Fruit fly (Drosophila melanogaster) whole organism, embryonic: ENCODE results near the gene mld.

ENCODE experiments used
- Antp ChIP-seq: fragments of 200-800 bp; sonication (Bioruptor generic); optimal IDR thresholded peaks from 3 replicates; lab custom pipeline; 2016; ENCODE audit warnings: missing biosample characterization, missing genetic modification characterization
- CG10654 ChIP-seq: fragments of 200-800 bp; sonication (Bioruptor generic); optimal IDR thresholded peaks from 2 replicates; lab custom pipeline; 2016; ENCODE audit warnings: missing biosample characterization, missing genetic modification characterization
- CG11504 ChIP-seq: fragments of 200-800 bp; sonication (Bioruptor generic); optimal IDR thresholded peaks from 3 replicates; lab custom pipeline; 2019; ENCODE audit warnings: missing biosample characterization, mild to moderate bottlenecking, missing genetic modification characterization, moderate library complexity
- CG11560 ChIP-seq: fragments of 200-800 bp; sonication (Bioruptor generic); IDR thresholded peaks from 3 replicates; pipeline ENCODE4 v1.3.6; 2022; ENCODE audit warnings: missing biosample characterization, missing genetic modification characterization
- CG12299 ChIP-seq: fragments of 200-800 bp; sonication (Bioruptor generic); optimal IDR thresholded peaks from 2 replicates; lab custom pipeline; 2018; ENCODE audit warnings: missing biosample characterization, mild to moderate bottlenecking, missing genetic modification characterization
- CG1233 ChIP-seq: fragments of 200-800 bp; sonication (Bioruptor generic); optimal IDR thresholded peaks from 4 replicates; lab custom pipeline; 2018; ENCODE audit warnings: missing biosample characterization, mild to moderate bottlenecking, missing genetic modification characterization
- CG13894 ChIP-seq: fragments of 200-800 bp; sonication (Bioruptor generic); optimal IDR thresholded peaks from 3 replicates; lab custom pipeline; 2018; ENCODE audit warnings: missing biosample characterization, mild to moderate bottlenecking, missing genetic modification characterization, moderate library complexity
- CG1602 ChIP-seq: fragments of 200-800 bp; sonication (Bioruptor generic); optimal IDR thresholded peaks from 3 replicates; lab custom pipeline; 2016; ENCODE audit warnings: missing biosample characterization, missing genetic modification characterization
- CG18476 ChIP-seq: fragments of 200-800 bp; sonication (Bioruptor generic); optimal IDR thresholded peaks from 2 replicates; lab custom pipeline; 2016; ENCODE audit warnings: missing biosample characterization, mild to moderate bottlenecking, missing genetic modification characterization
- CG18619 ChIP-seq: fragments of 200-800 bp; sonication (Bioruptor generic); optimal IDR thresholded peaks from 3 replicates; lab custom pipeline; 2017; ENCODE audit warnings: missing biosample characterization, mild to moderate bottlenecking, missing genetic modification characterization
- CG2120 ChIP-seq: fragments of 200-800 bp; sonication (Bioruptor generic); optimal IDR thresholded peaks from 3 replicates; lab custom pipeline; 2016; ENCODE audit warnings: missing biosample characterization, missing genetic modification characterization
- CG2889 ChIP-seq: fragments of 200-800 bp; sonication (Bioruptor generic); IDR thresholded peaks from 3 replicates; pipeline ENCODE4 v1.3.6; 2022; ENCODE audit warnings: missing biosample characterization, missing genetic modification characterization
- CG31388 ChIP-seq: fragments of 200-800 bp; sonication (Bioruptor generic); optimal IDR thresholded peaks from 2 replicates; lab custom pipeline; 2016; ENCODE audit warnings: missing biosample characterization, missing genetic modification characterization
- CG32772 ChIP-seq: fragments of 200-800 bp; sonication (Bioruptor generic); IDR thresholded peaks from 2 replicates; pipeline ENCODE4 v1.3.6; 2022; ENCODE audit warnings: missing biosample characterization, missing genetic modification characterization
- CG34224 ChIP-seq: fragments of 200-800 bp; sonication (Bioruptor generic); IDR thresholded peaks from 3 replicates; pipeline ENCODE4 v1.3.6; 2022; ENCODE audit warnings: missing biosample characterization, missing genetic modification characterization; ENCODE audit not compliant: partially characterized antibody
- CG4617 ChIP-seq: fragments of 200-800 bp; sonication (Bioruptor generic); optimal IDR thresholded peaks from 3 replicates; lab custom pipeline; 2016; ENCODE audit warnings: missing biosample characterization, missing genetic modification characterization, borderline replicate concordance
- CG5180 ChIP-seq: fragments of 200-800 bp; sonication (Bioruptor generic); optimal IDR thresholded peaks from 3 replicates; lab custom pipeline; 2017; ENCODE audit warnings: missing biosample characterization, missing genetic modification characterization, mild to moderate bottlenecking, moderate library complexity, missing genetic modification reagents
- CG8359 ChIP-seq: fragments of 200-800 bp; sonication (Bioruptor generic); optimal IDR thresholded peaks from 2 replicates; lab custom pipeline; 2017; ENCODE audit warnings: missing biosample characterization, mild to moderate bottlenecking, missing genetic modification characterization, borderline replicate concordance
- CG8944 ChIP-seq: fragments of 200-800 bp; sonication (Bioruptor generic); optimal IDR thresholded peaks from 3 replicates; lab custom pipeline; 2016; ENCODE audit warnings: missing biosample characterization, missing genetic modification characterization
- CG9727 ChIP-seq: fragments of 200-800 bp; sonication (Bioruptor generic); optimal IDR thresholded peaks from 3 replicates; lab custom pipeline; 2017; ENCODE audit warnings: missing biosample characterization, mild to moderate bottlenecking, missing genetic modification characterization
- CG9876 ChIP-seq: fragments of 200-800 bp; sonication (Bioruptor generic); optimal IDR thresholded peaks from 2 replicates; lab custom pipeline; 2016; ENCODE audit warnings: missing biosample characterization, missing genetic modification characterization
- Dek ChIP-seq: fragments of 200-800 bp; sonication (Bioruptor generic); optimal IDR thresholded peaks from 3 replicates; lab custom pipeline; 2019; ENCODE audit warnings: missing biosample characterization, mild to moderate bottlenecking, missing genetic modification characterization, moderate library complexity
- Hmx ChIP-seq: fragments of 200-800 bp; sonication (Bioruptor generic); optimal IDR thresholded peaks from 2 replicates; lab custom pipeline; 2016; ENCODE audit warnings: missing biosample characterization, missing genetic modification characterization
- Hr51 ChIP-seq, 2 experiments: fragments of 200-800 bp; sonication (Bioruptor generic); optimal IDR thresholded peaks; 2 replicates in 1 of 2; 3 replicates in 1 of 2; lab custom pipeline; 2016 to 2018; ENCODE audit warnings: missing biosample characterization in 2 of 2, missing genetic modification characterization in 2 of 2, mild to moderate bottlenecking in 1 of 2, moderate library complexity in 1 of 2
- MBD-R2 ChIP-seq: fragments of 200-800 bp; sonication (Bioruptor generic); IDR thresholded peaks from 2 replicates; pipeline ENCODE4 v1.3.6; 2022; ENCODE audit warnings: missing biosample characterization, missing genetic modification characterization
- Med ChIP-seq: fragments of 200-800 bp; sonication (Bioruptor generic); peaks from one replicate; lab custom pipeline; 2016; ENCODE audit warnings: missing biosample characterization, missing genetic modification characterization, mild to moderate bottlenecking, inconsistent platforms, moderate library complexity
- NC2β ChIP-seq: fragments of 200-800 bp; sonication (Bioruptor generic); optimal IDR thresholded peaks from 2 replicates; lab custom pipeline; 2016; ENCODE audit warnings: missing biosample characterization, missing genetic modification characterization
- Optix ChIP-seq: fragments of 200-800 bp; sonication (Bioruptor generic); IDR thresholded peaks from 3 replicates; pipeline ENCODE4 v1.3.6; 2022; ENCODE audit warnings: missing biosample characterization, missing genetic modification characterization
- Side ChIP-seq: fragments of 200-800 bp; sonication (Bioruptor generic); optimal IDR thresholded peaks from 2 replicates; lab custom pipeline; 2016; ENCODE audit warnings: missing biosample characterization, missing genetic modification characterization
- Six4 ChIP-seq: fragments of 200-800 bp; sonication (Bioruptor generic); optimal IDR thresholded peaks from 2 replicates; lab custom pipeline; 2016; ENCODE audit warnings: missing biosample characterization, missing genetic modification characterization
- Sox102F ChIP-seq: fragments of 200-800 bp; sonication (Bioruptor generic); optimal IDR thresholded peaks from 2 replicates; lab custom pipeline; 2018; ENCODE audit warnings: missing biosample characterization, mild to moderate bottlenecking, missing genetic modification characterization, moderate library complexity
- Stat92E ChIP-seq, 3 experiments: fragments of >200 bp in 2 of 3; fragments of 200-800 bp in 1 of 3; sonication (Bioruptor generic) in 1 of 3; optimal IDR thresholded peaks; 2 replicates each; lab custom pipeline; 2017 to 2019; ENCODE audit warnings: missing biosample characterization in 3 of 3, missing genetic modification characterization in 3 of 3, mild to moderate bottlenecking in 1 of 3, moderate library complexity in 1 of 3
- Tbp ChIP-seq: fragments of >200 bp; optimal IDR thresholded peaks from 2 replicates; lab custom pipeline; 2018; ENCODE audit warnings: missing biosample characterization, missing genetic modification characterization
- al ChIP-seq: fragments of 200-800 bp; sonication (Bioruptor generic); IDR thresholded peaks from 2 replicates; pipeline ENCODE4 v1.3.6; 2022; ENCODE audit warnings: missing biosample characterization, missing genetic modification characterization
- ase ChIP-seq: fragments of 200-800 bp; sonication (Bioruptor generic); IDR thresholded peaks from 3 replicates; pipeline ENCODE4 v1.3.6; 2022; ENCODE audit warnings: missing biosample characterization, missing genetic modification characterization
- cato ChIP-seq: fragments of 200-800 bp; sonication (Bioruptor generic); optimal IDR thresholded peaks from 2 replicates; lab custom pipeline; 2016; ENCODE audit warnings: missing biosample characterization, missing genetic modification characterization, borderline replicate concordance
- da ChIP-seq: fragments of 200-800 bp; sonication (Bioruptor generic); optimal IDR thresholded peaks from 2 replicates; lab custom pipeline; 2016; ENCODE audit warnings: missing biosample characterization, missing genetic modification characterization
- esg ChIP-seq: fragments of 200-800 bp; sonication (Bioruptor generic); conservative IDR thresholded peaks from 2 replicates; pipeline ENCODE4 v1.3.6; 2022; ENCODE audit warnings: missing biosample characterization, missing genetic modification characterization
- ham ChIP-seq: fragments of 200-800 bp; sonication (Bioruptor generic); IDR thresholded peaks from 2 replicates; pipeline ENCODE4 v1.3.6; 2022; ENCODE audit warnings: missing biosample characterization, missing genetic modification characterization
- lilli ChIP-seq: fragments of 200-800 bp; sonication (Bioruptor generic); optimal IDR thresholded peaks from 3 replicates; lab custom pipeline; 2016; ENCODE audit warnings: missing biosample characterization, missing genetic modification characterization
- lmd ChIP-seq: fragments of 200-800 bp; sonication (Bioruptor generic); IDR thresholded peaks from 2 replicates; pipeline ENCODE4 v1.3.6; 2022; ENCODE audit warnings: missing biosample characterization, missing genetic modification characterization
- nau ChIP-seq: fragments of 200-800 bp; sonication (Bioruptor generic); optimal IDR thresholded peaks from 3 replicates; lab custom pipeline; 2017; ENCODE audit warnings: missing biosample characterization, mild to moderate bottlenecking, missing genetic modification characterization, missing genetic modification reagents
- odd ChIP-seq: fragments of 200-800 bp; sonication (Bioruptor generic); optimal IDR thresholded peaks from 2 replicates; lab custom pipeline; 2017; ENCODE audit warnings: missing biosample characterization, mild to moderate bottlenecking, missing genetic modification characterization
- pfk ChIP-seq: fragments of 200-800 bp; sonication (Bioruptor generic); optimal IDR thresholded peaks from 2 replicates; lab custom pipeline; 2018; ENCODE audit warnings: missing biosample characterization, mild to moderate bottlenecking, missing genetic modification characterization, moderate library complexity
- pho ChIP-seq: fragments of 200-800 bp; sonication (Bioruptor generic); optimal IDR thresholded peaks from 2 replicates; lab custom pipeline; 2016; ENCODE audit warnings: missing biosample characterization, missing genetic modification characterization
- ro ChIP-seq: fragments of 200-800 bp; sonication (Bioruptor generic); IDR thresholded peaks from 2 replicates; pipeline ENCODE4 v1.3.6; 2022; ENCODE audit warnings: missing biosample characterization, missing genetic modification characterization
- salm ChIP-seq: fragments of 200-800 bp; sonication (Bioruptor generic); optimal IDR thresholded peaks from 2 replicates; lab custom pipeline; 2018; ENCODE audit warnings: missing biosample characterization, mild to moderate bottlenecking, missing genetic modification characterization
- sima ChIP-seq: fragments of 200-800 bp; sonication (Bioruptor generic); optimal IDR thresholded peaks from 2 replicates; lab custom pipeline; 2016; ENCODE audit warnings: missing biosample characterization, missing genetic modification characterization
- slp2 ChIP-seq: fragments of 200-800 bp; sonication (Bioruptor generic); optimal IDR thresholded peaks from 2 replicates; lab custom pipeline; 2016; ENCODE audit warnings: missing biosample characterization, missing genetic modification characterization
- sr ChIP-seq: fragments of 200-800 bp; sonication (Bioruptor generic); IDR thresholded peaks from 3 replicates; pipeline ENCODE4 v1.3.6; 2022; ENCODE audit warnings: missing biosample characterization, missing genetic modification characterization
- ssp ChIP-seq: fragments of 200-800 bp; sonication (Bioruptor generic); IDR thresholded peaks from 2 replicates; pipeline ENCODE4 v1.3.6; 2022; ENCODE audit warnings: missing biosample characterization, missing genetic modification characterization
- z ChIP-seq: fragments of 200-800 bp; sonication (Bioruptor generic); IDR thresholded peaks from 3 replicates; pipeline ENCODE4 v1.3.6; 2022; ENCODE audit warnings: missing biosample characterization, missing genetic modification characterization
- zfh1 ChIP-seq: fragments of 200-800 bp; sonication (Bioruptor generic); IDR thresholded peaks from 3 replicates; pipeline ENCODE4 v1.3.6; 2022; ENCODE audit warnings: missing biosample characterization, missing genetic modification characterization

The mld gene

dm6 chr3R:24582669-24582995 lies 2.8 kb upstream of the mld start, which contains the start of gene REPTOR (continued):
- TF ChIP-seq z (GFP tag; lab: Robert Waterston, UW): no peak
- TF ChIP-seq CG10654 (GFP tag; lab: Kevin White, UChicago): no peak
- TF ChIP-seq pfk (GFP tag; lab: Kevin White, UChicago): peak; percentile 38
- no peak for TF ChIP-seq slp2 (GFP tag; lab: Kevin White, UChicago)
- peak; percentile 92 for TF ChIP-seq Med (GFP tag; lab: Kevin White, UChicago)
- TF ChIP-seq CG5180: peak; percentile 7
- TF ChIP-seq sr (GFP tag; lab: Robert Waterston, UW): no peak
- TF ChIP-seq ase (GFP tag; lab: Robert Waterston, UW): no peak
- TF ChIP-seq da: no peak
- TF ChIP-seq lilli (GFP tag; lab: Kevin White, UChicago): peak; percentile 5
- TF ChIP-seq CG8944 (GFP tag; lab: Kevin White, UChicago): no peak
- no peak for TF ChIP-seq NC2β (GFP tag; lab: Kevin White, UChicago)
- TF ChIP-seq CG9727 (GFP tag; lab: Kevin White, UChicago): no peak
- no peak for TF ChIP-seq CG34224
- peak in 1 of 3 experiments; percentile 55 for TF ChIP-seq Stat92E (GFP tag; optimal IDR thresholded peaks at IDR 0.05; lab: Kevin White, UChicago)
- no peak for TF ChIP-seq CG1602 (GFP tag; lab: Kevin White, UChicago)
- TF ChIP-seq esg: no peak
- peak; percentile 40 for TF ChIP-seq CG11504 (tag; lab: Kevin White, UChicago)
- no peak for TF ChIP-seq odd
- no peak for TF ChIP-seq CG9876 (GFP tag; lab: Kevin White, UChicago)
- no peak for TF ChIP-seq CG8359
- TF ChIP-seq Dek (tag; lab: Kevin White, UChicago): no peak
- no peak for TF ChIP-seq Tbp (GFP tag; lab: Kevin White, UChicago)
- TF ChIP-seq CG11560 (tag; lab: Robert Waterston, UW): no peak
- no peak for TF ChIP-seq Hmx (GFP tag; lab: Kevin White, UChicago)
- no peak for TF ChIP-seq cato (GFP tag; lab: Kevin White, UChicago)
- peak; percentile 68 for TF ChIP-seq CG13894
- TF ChIP-seq ssp: no peak
- peak; percentile 37 for TF ChIP-seq CG18619
- TF ChIP-seq Hr51 (GFP tag; optimal IDR thresholded peaks at IDR 0.05; lab: Kevin White, UChicago): no peak
- no peak for TF ChIP-seq CG12299 (tag; lab: Kevin White, UChicago)
- TF ChIP-seq nau: peak; percentile 12
- peak; percentile 51 for TF ChIP-seq CG4617 (GFP tag; lab: Kevin White, UChicago)
- TF ChIP-seq salm: peak; percentile 23
- no peak for TF ChIP-seq Side
- no peak for TF ChIP-seq CG18476 (GFP tag; lab: Kevin White, UChicago)
- no peak for TF ChIP-seq zfh1 (GFP tag; lab: Robert Waterston, UW)
- TF ChIP-seq al (GFP tag; lab: Robert Waterston, UW): no peak
- no peak for TF ChIP-seq Six4
- TF ChIP-seq ro: no peak
- no peak for TF ChIP-seq CG32772 (GFP tag; lab: Robert Waterston, UW)
- TF ChIP-seq MBD-R2: no peak
- TF ChIP-seq CG31388 (GFP tag; lab: Kevin White, UChicago): no peak
- TF ChIP-seq CG2889 (GFP tag; lab: Robert Waterston, UW): no peak
- TF ChIP-seq ham: no peak
- peak; percentile 26 for TF ChIP-seq CG1233 (GFP tag; lab: Kevin White, UChicago)
- no peak for TF ChIP-seq pho (GFP tag; lab: Kevin White, UChicago)
- TF ChIP-seq Antp (GFP tag; lab: Kevin White, UChicago): no peak
- peak; percentile 13 for TF ChIP-seq CG2120 (GFP tag; lab: Kevin White, UChicago)
- TF ChIP-seq sima (GFP tag; lab: Kevin White, UChicago): no peak
- no peak for TF ChIP-seq Optix (GFP tag; lab: Robert Waterston, UW)
- TF ChIP-seq lmd: no peak
- no peak for TF ChIP-seq Sox102F (GFP tag; lab: Kevin White, UChicago)
